Worm (Caenorhabditis elegans) whole organism, early embryonic: ENCODE measurements around the gene col-38.

Experiments used
- B0310.2 ChIP-seq: sonication (generic microtip); optimal IDR thresholded peaks from 2 replicates; lab custom pipeline; 2016; ENCODE audit warnings: mild to moderate bottlenecking, missing genetic modification characterization, missing compliant biosample characterization
- F13C5.2 ChIP-seq: sonication (generic microtip); optimal IDR thresholded peaks from 2 replicates; lab custom pipeline; 2017; ENCODE audit warnings: mild to moderate bottlenecking, missing genetic modification characterization, inconsistent platforms, missing compliant biosample characterization
- aly-1 ChIP-seq: sonication (generic microtip); optimal IDR thresholded peaks from 2 replicates; lab custom pipeline; 2016; ENCODE audit warnings: missing genetic modification characterization, missing compliant biosample characterization
- ama-1 ChIP-seq: fragments of 150-350 bp; optimal IDR thresholded peaks from 2 replicates; lab custom pipeline; 2014
- ceh-13 ChIP-seq: fragments of 200-800 bp; sonication (Bioruptor generic); optimal IDR thresholded peaks from 2 replicates; lab custom pipeline; 2018; ENCODE audit warnings: mild to moderate bottlenecking, missing genetic modification characterization, missing compliant biosample characterization
- ceh-36 ChIP-seq: sonication (generic microtip); optimal IDR thresholded peaks from 2 replicates; lab custom pipeline; 2016; ENCODE audit warnings: missing genetic modification characterization, inconsistent platforms, missing compliant biosample characterization
- ets-7 ChIP-seq: sonication (generic microtip); optimal IDR thresholded peaks from 2 replicates; lab custom pipeline; 2016; ENCODE audit warnings: missing genotype, missing genetic modification characterization, missing compliant biosample characterization
- flt-1 ChIP-seq: fragments of 200-800 bp; sonication (Bioruptor generic); IDR thresholded peaks from 2 replicates; pipeline ENCODE4 v1.3.6; 2022; ENCODE audit warnings: missing genetic modification characterization, missing compliant biosample characterization
- hmbx-1 ChIP-seq: sonication (generic microtip); optimal IDR thresholded peaks from 2 replicates; lab custom pipeline; 2016; ENCODE audit warnings: mild to moderate bottlenecking, missing genetic modification characterization, missing compliant biosample characterization
- hmg-4 ChIP-seq: fragments of 200-800 bp; sonication (Bioruptor generic); optimal IDR thresholded peaks from 2 replicates; lab custom pipeline; 2018; ENCODE audit warnings: mild to moderate bottlenecking, missing genetic modification characterization, missing compliant biosample characterization
- hnd-1 ChIP-seq: sonication (generic microtip); optimal IDR thresholded peaks from 2 replicates; lab custom pipeline; 2016; ENCODE audit warnings: missing genetic modification characterization, missing compliant biosample characterization
- pes-1 ChIP-seq: fragments of 200-800 bp; sonication (Bioruptor generic); IDR thresholded peaks from 2 replicates; pipeline ENCODE4 v1.3.6; 2022; ENCODE audit warnings: missing genetic modification reagents, missing genetic modification characterization, missing compliant biosample characterization
- scrt-1 ChIP-seq: fragments of 200-800 bp; sonication (Bioruptor generic); IDR thresholded peaks from 2 replicates; pipeline ENCODE4 v1.3.6; 2022; ENCODE audit warnings: missing genetic modification characterization, missing compliant biosample characterization
- sea-1 ChIP-seq: fragments of 200-800 bp; sonication (Bioruptor generic); conservative IDR thresholded peaks from 2 replicates; pipeline ENCODE4 v1.3.6; 2022; ENCODE audit warnings: missing genetic modification characterization, missing compliant biosample characterization
- tbx-11 ChIP-seq: fragments of 200-800 bp; sonication (Bioruptor generic); IDR thresholded peaks from 2 replicates; pipeline ENCODE4 v1.3.6; 2022; ENCODE audit warnings: missing genetic modification characterization, missing compliant biosample characterization
- tbx-37 ChIP-seq: fragments of 200-800 bp; sonication (Bioruptor generic); conservative IDR thresholded peaks from 2 replicates; pipeline ENCODE4 v1.3.6; 2022; ENCODE audit warnings: missing genetic modification reagents, missing genetic modification characterization, missing compliant biosample characterization
- tra-4 ChIP-seq: sonication (generic microtip); optimal IDR thresholded peaks from 2 replicates; lab custom pipeline; 2017; ENCODE audit warnings: missing genetic modification characterization, missing compliant biosample characterization

col-38 gene

DNA sequence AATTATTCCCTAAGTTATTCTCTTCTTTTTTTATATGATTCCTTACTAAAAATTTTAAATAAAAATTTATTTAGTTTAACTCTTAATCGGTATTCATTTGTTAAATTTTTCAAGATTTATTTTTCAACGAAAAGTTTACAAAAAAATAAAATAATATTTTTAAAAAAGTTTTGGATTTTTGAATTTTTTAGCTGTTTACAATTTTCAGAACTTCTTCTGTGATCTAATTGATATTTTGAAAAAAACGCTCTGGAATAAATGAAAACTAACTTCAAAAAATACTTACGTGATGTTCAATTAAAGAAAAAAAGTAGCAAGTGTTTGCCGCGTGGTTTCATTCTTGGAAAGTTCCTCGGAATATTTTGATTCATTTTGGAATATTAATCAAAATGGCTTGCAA lies 23.6 kb downstream of the col-38 start, which contains the start of gene decr-1.2:
decr-1.2 (plus strand) TSS at position 301 of the 400 bp plus-strand sequence.
- TF ChIP-seq hmg-4 (no peak), hnd-1 (tag; lab: Kevin White, UChicago) (no peak), ama-1 (lab: Kevin White, UChicago) (no peak), ceh-36 (tag; lab: Kevin White, UChicago) (no peak), aly-1 (tag; lab: Kevin White, UChicago) (no peak), ets-7 (tag; lab: Kevin White, UChicago) (no peak)

DNA sequence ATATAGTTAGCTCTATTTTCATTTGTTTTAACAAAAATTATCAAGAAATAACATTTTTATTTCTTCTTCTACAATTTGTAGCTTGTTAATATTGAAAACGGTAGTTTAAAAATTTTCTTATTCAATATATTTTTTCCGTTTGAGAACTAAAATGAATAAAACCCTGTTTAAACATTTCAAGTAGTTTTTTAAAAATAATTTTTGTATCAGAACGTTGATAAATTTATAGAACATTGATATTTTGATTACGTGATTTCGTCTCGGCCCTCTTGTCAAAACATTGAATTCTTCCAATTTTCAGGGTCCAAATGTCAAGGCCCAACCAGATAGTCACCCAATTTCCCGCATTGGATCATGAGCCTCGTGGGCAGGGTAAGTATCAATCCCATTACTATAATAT lies 28.5 kb downstream of the col-38 start, which contains the start of gene pqn-73:
pqn-73 (plus strand) TSS at position 301 of the 400 bp plus-strand sequence.
- TF ChIP-seq pes-1 (GFP tag; lab: Robert Waterston, UW), result no peak
- no peak for TF ChIP-seq flt-1 (GFP tag; lab: Robert Waterston, UW)

DNA sequence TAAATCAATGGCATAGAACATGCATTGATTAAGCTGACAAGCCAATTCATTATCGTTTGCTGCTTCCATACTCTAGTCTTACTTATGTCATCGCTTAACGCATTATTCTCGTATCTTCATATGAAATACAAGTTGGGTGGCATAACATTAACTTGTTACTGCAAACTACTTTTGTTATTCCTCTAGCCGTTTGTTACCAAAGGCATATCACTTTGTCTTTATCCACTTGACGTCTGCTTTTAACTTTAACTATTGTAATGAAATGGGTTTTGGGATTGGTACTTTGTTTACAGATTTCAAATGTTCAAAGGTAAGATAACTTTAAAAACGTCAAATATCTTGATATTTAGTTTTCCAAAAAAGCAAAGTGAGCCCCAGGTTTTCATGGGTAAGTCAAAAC lies 32.8 kb downstream of the col-38 start, which contains the start of gene W01C9.2:
W01C9.2 (plus strand) TSS at position 301 of the 400 bp plus-strand sequence.
- TF ChIP-seq tbx-37 (GFP tag; lab: Robert Waterston, UW) (no peak), hnd-1 (tag; lab: Kevin White, UChicago) (no peak), ceh-36 (tag; lab: Kevin White, UChicago) (no peak), F13C5.2 (tag; lab: Kevin White, UChicago) (no peak), scrt-1 (GFP tag; lab: Robert Waterston, UW) (no peak), aly-1 (tag; lab: Kevin White, UChicago) (no peak), ceh-13 (no peak), ama-1 (lab: Kevin White, UChicago) (no peak), ets-7 (tag; lab: Kevin White, UChicago) (no peak), hmg-4 (no peak)

DNA sequence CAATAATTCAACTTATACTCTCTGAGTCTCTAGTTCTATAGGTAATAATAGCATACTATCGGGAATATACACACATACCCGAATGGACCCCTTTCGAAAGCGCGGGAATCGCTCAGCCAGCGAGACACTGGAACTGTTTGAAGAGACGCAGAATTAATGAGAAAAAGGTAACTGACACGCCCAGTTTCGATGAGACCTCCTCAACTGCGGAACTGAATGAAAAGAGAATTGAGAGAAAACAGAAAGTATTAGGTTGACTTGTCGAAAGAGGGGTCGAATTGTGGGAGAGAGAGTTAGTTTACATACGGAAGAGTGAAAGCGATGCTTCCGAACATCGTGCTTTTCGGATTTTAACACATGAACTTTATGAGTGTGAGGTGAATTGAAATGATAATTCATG lies 36.9 kb downstream of the col-38 start:
- TF ChIP-seq hmg-4, result no peak
- no peak for TF ChIP-seq B0310.2 (tag; lab: Kevin White, UChicago)
- TF ChIP-seq sea-1 (GFP tag; lab: Robert Waterston, UW), result no peak
- no peak for TF ChIP-seq tbx-37 (GFP tag; lab: Robert Waterston, UW)
- TF ChIP-seq F13C5.2 (tag; lab: Kevin White, UChicago), result no peak
- no peak for TF ChIP-seq hmbx-1 (tag; lab: Kevin White, UChicago)
- no peak for TF ChIP-seq ets-7 (tag; lab: Kevin White, UChicago)
- TF ChIP-seq hnd-1 (tag; lab: Kevin White, UChicago), result no peak
- no peak for TF ChIP-seq pes-1 (GFP tag; lab: Robert Waterston, UW)
- TF ChIP-seq tra-4 (tag; lab: Kevin White, UChicago), result no peak
- TF ChIP-seq ama-1 (lab: Kevin White, UChicago), result no peak
- TF ChIP-seq tbx-11, result no peak
- TF ChIP-seq scrt-1 (GFP tag; lab: Robert Waterston, UW), result no peak

DNA sequence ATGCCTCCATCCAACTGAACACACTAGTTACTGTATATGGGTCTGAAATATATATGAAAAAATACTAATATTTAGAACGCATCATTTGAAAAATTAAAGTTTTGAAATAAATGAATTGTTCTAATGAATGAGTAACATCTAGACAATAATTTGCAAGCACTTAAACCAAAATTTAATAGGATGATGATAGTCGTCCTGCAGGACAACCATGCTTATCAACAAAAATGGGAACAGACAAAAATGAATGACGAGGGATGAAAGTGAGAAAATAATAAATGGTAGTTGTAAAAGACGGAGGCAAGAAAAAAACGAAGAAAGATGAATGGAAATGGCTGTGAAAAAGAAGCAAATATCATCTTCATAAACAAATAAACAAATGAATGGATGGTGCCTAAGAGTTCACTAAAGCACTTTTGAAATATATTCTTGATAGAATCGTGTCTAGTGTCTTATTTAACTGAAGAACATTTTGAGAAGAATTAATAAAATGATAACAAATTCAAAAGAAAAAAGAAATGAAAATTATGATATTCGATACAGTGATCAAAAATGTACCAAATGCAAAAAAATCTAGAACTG lies 37.6 kb downstream of the col-38 start, which contains the start of gene gldi-7:
gldi-7 (minus strand) TSS at position 42 of the 579 bp plus-strand sequence.
- no peak for TF ChIP-seq B0310.2 (tag; lab: Kevin White, UChicago)
- no peak for TF ChIP-seq aly-1 (tag; lab: Kevin White, UChicago)
- TF ChIP-seq ceh-36 (tag; lab: Kevin White, UChicago), result no peak
- no peak for TF ChIP-seq tbx-37 (GFP tag; lab: Robert Waterston, UW)
- no peak for TF ChIP-seq ceh-13
- TF ChIP-seq sea-1 (GFP tag; lab: Robert Waterston, UW), result no peak
- TF ChIP-seq F13C5.2 (tag; lab: Kevin White, UChicago), result no peak
- no peak for TF ChIP-seq pes-1 (GFP tag; lab: Robert Waterston, UW)

DNA sequence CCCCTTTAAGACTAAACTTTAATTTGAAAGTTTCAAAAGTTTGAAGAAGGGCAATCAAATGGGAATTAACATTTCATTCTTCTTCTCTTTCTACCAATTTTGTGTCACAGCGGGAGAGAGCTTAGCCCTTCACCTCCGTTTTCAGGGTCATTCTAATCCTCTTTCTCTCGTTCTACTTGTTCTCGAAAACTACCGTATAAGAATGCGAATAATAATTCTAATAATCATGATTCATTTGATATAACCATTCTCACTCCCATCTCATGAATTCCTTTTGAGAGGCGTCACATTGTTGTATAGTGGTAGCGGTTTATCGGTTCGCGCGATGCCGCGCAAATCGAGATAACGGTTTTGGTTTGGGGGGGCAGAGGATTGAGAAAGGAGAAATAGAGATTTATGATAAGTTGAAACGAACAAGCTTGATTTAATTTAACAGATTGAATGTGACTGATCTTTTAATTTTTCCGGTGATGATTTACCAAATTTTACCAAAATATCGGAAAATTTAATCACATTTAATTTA lies 39.7 kb downstream of the col-38 start:
- TF ChIP-seq ets-7 (tag; lab: Kevin White, UChicago) (no peak), ama-1 (lab: Kevin White, UChicago) (no peak), hnd-1 (tag; lab: Kevin White, UChicago) (no peak), tbx-11 (no peak), flt-1 (GFP tag; lab: Robert Waterston, UW) (no peak), tbx-37 (GFP tag; lab: Robert Waterston, UW) (no peak), sea-1 (GFP tag; lab: Robert Waterston, UW) (no peak), ceh-36 (tag; lab: Kevin White, UChicago) (no peak), B0310.2 (tag; lab: Kevin White, UChicago) (no peak), tra-4 (tag; lab: Kevin White, UChicago) (no peak), hmg-4 (no peak), F13C5.2 (tag; lab: Kevin White, UChicago) (no peak), hmbx-1 (tag; lab: Kevin White, UChicago) (no peak)

DNA sequence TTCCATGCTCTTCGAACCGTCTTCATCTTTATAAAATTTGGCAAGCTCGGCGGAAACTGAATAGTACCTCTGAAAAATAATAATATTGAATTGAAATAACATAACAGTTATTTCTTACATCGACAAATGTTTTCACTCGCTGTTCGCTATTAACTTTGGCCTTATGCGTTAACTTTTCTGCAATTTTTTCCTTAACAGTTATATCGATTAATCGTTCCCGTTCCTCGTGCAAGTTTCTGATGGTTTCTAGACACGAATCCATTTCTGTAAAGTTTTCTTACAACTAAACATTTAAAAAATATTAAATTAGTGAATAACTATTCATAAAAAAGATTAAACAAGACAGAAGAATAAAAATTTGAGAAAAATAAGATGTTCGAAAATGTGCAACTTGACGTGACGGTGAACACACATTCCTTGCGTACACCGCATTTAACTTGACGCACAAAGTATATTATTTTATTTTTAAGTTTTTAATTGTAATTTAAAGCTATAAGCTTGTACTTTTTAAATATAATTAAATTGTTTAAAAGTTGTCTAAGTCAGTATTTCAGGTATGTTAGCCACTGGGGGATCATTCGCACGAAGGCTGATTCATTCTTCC lies 43.7 kb downstream of the col-38 start, which contains the start of the genes prp-9 and mrps-18B:
prp-9 (minus strand) TSS at position 264 of the 604 bp plus-strand sequence.
mrps-18B (plus strand) TSS at position 549 of the 604 bp plus-strand sequence.
- TF ChIP-seq pes-1 (GFP tag; lab: Robert Waterston, UW) (no peak), aly-1 (tag; lab: Kevin White, UChicago) (no peak), hmbx-1 (tag; lab: Kevin White, UChicago) (no peak), tbx-11 (no peak), flt-1 (GFP tag; lab: Robert Waterston, UW) (no peak), hmg-4 (no peak), tbx-37 (GFP tag; lab: Robert Waterston, UW) (no peak), B0310.2 (tag; lab: Kevin White, UChicago) (no peak), hnd-1 (tag; lab: Kevin White, UChicago) (no peak), F13C5.2 (tag; lab: Kevin White, UChicago) (no peak)
